Fruit fly (Drosophila melanogaster): ENCODE measurements around the gene Usp30.

Usp30 gene

DNA sequence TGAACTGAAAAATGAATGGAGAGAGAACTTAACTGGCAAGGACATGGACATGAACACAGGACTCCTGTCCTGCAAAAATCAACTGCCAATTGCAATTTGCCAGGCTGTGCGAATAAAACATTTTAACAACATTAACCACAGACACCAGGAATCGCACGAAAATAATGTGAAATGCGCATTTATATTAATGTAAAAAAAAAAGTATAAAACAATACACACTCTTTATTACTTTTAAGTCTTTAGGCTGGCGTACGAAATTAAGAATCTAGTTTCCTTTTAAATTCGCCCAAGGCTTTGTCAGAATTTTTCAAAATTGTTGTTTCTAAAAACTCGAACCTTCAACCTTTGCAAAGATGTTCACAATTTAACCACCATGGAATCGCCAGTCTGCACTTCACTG lies 34.6 kb downstream of the Usp30 start, which contains the start of gene CG12729:
Gene CG12729 (plus strand): TSS at position 301 of the 400 bp plus-strand sequence.
- TF ChIP-seq Lpt (GFP tag; optimal IDR thresholded peaks at IDR 0.05) (no peak), CG6854 (GFP tag; optimal IDR thresholded peaks at IDR 0.05) (no peak), CG9139 (GFP tag; optimal IDR thresholded peaks at IDR 0.05) (no peak), Sox15 (GFP tag; optimal IDR thresholded peaks at IDR 0.05) (no peak), CG11294 (GFP tag; IDR thresholded peaks at IDR 0.05) (no peak), eg (GFP tag; IDR thresholded peaks at IDR 0.05) (no peak), OdsH (GFP tag; optimal IDR thresholded peaks at IDR 0.05) (no peak), Smox (GFP tag; optimal IDR thresholded peaks at IDR 0.05) (no peak), topi (GFP tag; optimal IDR thresholded peaks at IDR 0.05) (no peak), CG8632 (GFP tag; optimal IDR thresholded peaks at IDR 0.05) (no peak), dac (GFP tag; optimal IDR thresholded peaks at IDR 0.05) (no peak), svp (GFP tag) (no peak), Ets96B (tag; optimal IDR thresholded peaks at IDR 0.05) (no peak), CG4318 (GFP tag; optimal IDR thresholded peaks at IDR 0.05) (no peak), Ets21C (GFP tag; optimal IDR thresholded peaks at IDR 0.05) (no peak), vri (GFP tag; optimal IDR thresholded peaks at IDR 0.05) (no peak), Sox14 (GFP tag; optimal IDR thresholded peaks at IDR 0.05) (no peak), Hr38 (GFP tag; optimal IDR thresholded peaks at IDR 0.05) (no peak), CG6163 (GFP tag; IDR thresholded peaks at IDR 0.05) (no peak)

dm6 chrX:5839737-5840136 lies 39.9 kb downstream of the Usp30 start:
- TF ChIP-seq CG1621 (tag; optimal IDR thresholded peaks at IDR 0.05) (no peak), net (GFP tag; optimal IDR thresholded peaks at IDR 0.05) (no peak), CG6808 (GFP tag; optimal IDR thresholded peaks at IDR 0.05) (no peak), ss (GFP tag; optimal IDR thresholded peaks at IDR 0.05) (no peak), Hr4 (GFP tag; optimal IDR thresholded peaks at IDR 0.05) (no peak), Eip78C (GFP tag) (no peak), fd85E (GFP tag; optimal IDR thresholded peaks at IDR 0.05) (no peak), CG10669 (GFP tag; optimal IDR thresholded peaks at IDR 0.05) (no peak), Gug (GFP tag; IDR thresholded peaks at IDR 0.05) (no peak), Ets21C (GFP tag; optimal IDR thresholded peaks at IDR 0.05) (no peak), eg (GFP tag; IDR thresholded peaks at IDR 0.05) (no peak), salr (GFP tag; optimal IDR thresholded peaks at IDR 0.05) (no peak), spab (GFP tag; optimal IDR thresholded peaks at IDR 0.05) (no peak), Eip75B (GFP tag; optimal IDR thresholded peaks at IDR 0.05) (no peak), Smox (GFP tag; optimal IDR thresholded peaks at IDR 0.05) (no peak), CG6854 (GFP tag; optimal IDR thresholded peaks at IDR 0.05) (no peak), Eip93F (GFP tag; optimal IDR thresholded peaks at IDR 0.05) (no peak), CG3032 (tag; optimal IDR thresholded peaks at IDR 0.05) (no peak)
